Worm (Caenorhabditis elegans): ENCODE results near the gene cif-1.
A peak's percentile ranks its signal among the peaks of the same experiment; 100 is the strongest.

DNA sequence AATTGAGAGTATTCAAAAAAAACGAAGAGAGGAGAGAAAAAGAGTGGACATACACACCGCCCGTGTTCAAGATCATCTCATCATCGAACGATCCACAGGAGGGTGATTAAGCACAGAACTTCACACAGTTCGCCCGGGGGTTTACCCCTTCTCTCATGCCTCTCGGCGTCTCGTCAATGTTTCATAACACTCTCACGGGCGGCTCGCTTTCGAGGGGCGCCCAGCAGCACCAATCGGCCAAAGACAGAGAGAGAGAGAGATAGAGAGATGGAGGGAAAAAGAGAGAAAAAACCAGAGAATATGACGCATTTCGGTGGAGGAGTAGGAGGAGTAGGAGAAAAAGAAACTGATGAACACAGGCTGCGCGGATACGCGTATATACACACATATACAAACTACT lies 5.4 kb downstream of the cif-1 start:
- TF ChIP-seq sptf-1 (tag; optimal IDR thresholded peaks at IDR 0.05) (peak; percentile 54), nhr-237 (tag; optimal IDR thresholded peaks at IDR 0.05) (no peak), sem-2 (GFP tag; optimal IDR thresholded peaks at IDR 0.05) (no peak), drap-1 (GFP tag; optimal IDR thresholded peaks at IDR 0.05) (no peak), unc-39 (tag; optimal IDR thresholded peaks at IDR 0.05) (no peak), snpc-4 (tag; optimal IDR thresholded peaks at IDR 0.05) (no peak), elt-3 (tag; optimal IDR thresholded peaks at IDR 0.05) (no peak), nhr-76 (tag; optimal IDR thresholded peaks at IDR 0.05) (no peak), blmp-1 (tag; optimal IDR thresholded peaks at IDR 0.05) (no peak), unc-62 (GFP tag; optimal IDR thresholded peaks at IDR 0.05) (no peak), ham-2 (GFP tag; optimal IDR thresholded peaks at IDR 0.05) (peak; percentile 34), mep-1 (tag; optimal IDR thresholded peaks at IDR 0.05) (no peak), elt-1 (tag; optimal IDR thresholded peaks at IDR 0.05; ENCODE audit: borderline replicate concordance, insufficient read depth) (no peak), lin-13 (tag; optimal IDR thresholded peaks at IDR 0.05) (no peak)

Data from whole organism, mixed stage, embryonic.